Worm (Caenorhabditis elegans) whole organism, L4 larva: ENCODE data around the gene ugt-38.

Source experiments
- F49E8.2 ChIP-seq: sonication (generic microtip); optimal IDR thresholded peaks from 2 replicates; lab custom pipeline; 2016; ENCODE audit warnings: missing compliant biosample characterization, mild to moderate bottlenecking, missing genetic modification characterization, borderline replicate concordance
- Y48G9A.11 ChIP-seq: fragments of 200-800 bp; sonication (Bioruptor generic); IDR thresholded peaks from 2 replicates; pipeline ENCODE4 v1.3.6; 2022; ENCODE audit warnings: missing genetic modification reagents, missing genetic modification characterization, missing compliant biosample characterization
- ZK546.5 ChIP-seq, 2 experiments: sonication (generic microtip); optimal IDR thresholded peaks; 2 replicates each; lab custom pipeline; 2017; ENCODE audit warnings: missing biosample characterization in 2 of 2, missing genetic modification characterization in 2 of 2
- ceh-62 ChIP-seq: sonication (generic microtip); optimal IDR thresholded peaks from 2 replicates; lab custom pipeline; 2017; ENCODE audit warnings: missing biosample characterization, missing genetic modification characterization
- daf-16 ChIP-seq, 3 experiments: sonication (generic microtip); optimal IDR thresholded peaks; 2 replicates each; lab custom pipeline; 2016 to 2017; ENCODE audit warnings: missing genetic modification characterization in 3 of 3, missing genetic modification reagents in 3 of 3, mild to moderate bottlenecking in 2 of 3, missing compliant biosample characterization in 2 of 3, missing biosample characterization in 1 of 3, moderate library complexity in 1 of 3
- dve-1 ChIP-seq: sonication (generic microtip); optimal IDR thresholded peaks from 2 replicates; lab custom pipeline; 2017; ENCODE audit warnings: antibody characterized with exemption, mild to moderate bottlenecking, missing genetic modification characterization, missing compliant biosample characterization; ENCODE audit not compliant: insufficient read depth
- egl-43 ChIP-seq: fragments of 200-800 bp; sonication (Bioruptor generic); IDR thresholded peaks from 2 replicates; pipeline ENCODE4 v1.3.6; 2022; ENCODE audit warnings: missing genetic modification reagents, missing genetic modification characterization, missing compliant biosample characterization
- hlh-11 ChIP-seq: fragments of 200-800 bp; sonication (Bioruptor generic); optimal IDR thresholded peaks from 2 replicates; lab custom pipeline; 2018; ENCODE audit warnings: mild to moderate bottlenecking, missing genetic modification characterization, missing compliant biosample characterization
- lim-7 ChIP-seq: fragments of 200-800 bp; sonication (Bioruptor generic); IDR thresholded peaks from 2 replicates; pipeline ENCODE4 v1.3.6; 2022; ENCODE audit warnings: missing genetic modification characterization, missing compliant biosample characterization
- madf-9 ChIP-seq: fragments of 200-800 bp; sonication (Bioruptor generic); conservative IDR thresholded peaks from 2 replicates; pipeline ENCODE4 v1.3.6; 2022; ENCODE audit warnings: missing genetic modification reagents, missing genetic modification characterization, missing compliant biosample characterization
- nhr-11 ChIP-seq: fragments of 150-350 bp; optimal IDR thresholded peaks from 2 replicates; lab custom pipeline; 2014; ENCODE audit warnings: missing biosample characterization, missing genetic modification characterization
- nhr-28 ChIP-seq: fragments of 150-350 bp; optimal IDR thresholded peaks from 2 replicates; lab custom pipeline; 2014; ENCODE audit warnings: missing biosample characterization, missing genetic modification characterization
- pha-4 ChIP-seq, 2 experiments: fragments of 150-350 bp in 1 of 2; fragments of 200-800 bp in 1 of 2; sonication (Bioruptor generic) in 1 of 2; IDR thresholded peaks in 1 of 2; optimal IDR thresholded peaks in 1 of 2; 2 replicates each; pipeline versions ENCODE4 v1.3.6 to Lab custom; 2014 to 2022; ENCODE audit warnings: missing genetic modification characterization in 2 of 2, missing genetic modification reagents in 2 of 2, missing biosample characterization in 1 of 2, missing compliant biosample characterization in 1 of 2
- php-3 ChIP-seq: fragments of 200-800 bp; sonication (Bioruptor generic); IDR thresholded peaks from 2 replicates; pipeline ENCODE4 v1.3.6; 2022; ENCODE audit warnings: missing genetic modification reagents, missing genetic modification characterization, missing compliant biosample characterization
- unc-62 ChIP-seq, 3 experiments: fragments of 150-350 bp in 1 of 3; sonication (generic microtip); optimal IDR thresholded peaks in 2 of 3; peaks in 1 of 3; 1 replicate in 1 of 3; 2 replicates in 2 of 3; lab custom pipeline; 2014 to 2017; ENCODE audit warnings: missing biosample characterization in 3 of 3, missing genetic modification characterization in 3 of 3, missing genetic modification reagents in 3 of 3, missing genotype in 1 of 3
- zfp-2 ChIP-seq: sonication (generic microtip); optimal IDR thresholded peaks from 2 replicates; lab custom pipeline; 2016; ENCODE audit warnings: mild to moderate bottlenecking, missing genetic modification characterization, missing compliant biosample characterization
- zip-11 ChIP-seq: fragments of 200-800 bp; sonication (Bioruptor generic); IDR thresholded peaks from 2 replicates; pipeline ENCODE4 v1.3.6; 2022; ENCODE audit warnings: missing genetic modification characterization, missing compliant biosample characterization

The ugt-38 gene

DNA sequence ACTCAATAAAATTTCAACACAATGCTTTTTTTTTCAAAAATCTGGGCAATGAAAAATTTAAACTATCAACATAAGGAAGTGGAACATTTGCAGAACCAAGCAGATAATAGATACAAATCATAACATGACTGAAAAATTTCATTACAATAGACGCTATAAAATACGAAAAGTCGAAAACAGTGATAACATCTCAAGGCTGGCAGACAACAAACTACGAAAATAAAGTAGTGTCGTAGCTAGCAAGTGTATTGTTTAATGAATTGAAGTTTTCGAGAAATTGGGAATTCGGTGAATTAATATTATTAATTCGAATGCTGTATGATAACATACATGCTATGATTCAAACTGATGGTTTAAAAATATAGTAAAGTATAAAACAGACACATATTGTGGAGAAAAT, 50.5 kb downstream of the ugt-38 start:
- TF ChIP-seq unc-62 (GFP tag; optimal IDR thresholded peaks at IDR 0.05 in 1 of 2; lab: Kevin White, UChicago), result peak in 1 of 2 experiments; percentile 39
- no peak for TF ChIP-seq unc-62 (tag; optimal IDR thresholded peaks at IDR 0.05; lab: Kevin White, UChicago)
- no peak for TF ChIP-seq nhr-11
- TF ChIP-seq nhr-28, result peak; percentile 92
- no peak for TF ChIP-seq Y48G9A.11 (GFP tag; lab: Robert Waterston, UW)
- TF ChIP-seq zfp-2 (tag; lab: Kevin White, UChicago), result no peak
- TF ChIP-seq zip-11 (GFP tag; lab: Robert Waterston, UW), result no peak
- no peak for TF ChIP-seq egl-43 (GFP tag; lab: Robert Waterston, UW)
- TF ChIP-seq lim-7 (GFP tag; lab: Robert Waterston, UW), result no peak
- TF ChIP-seq F49E8.2 (tag; lab: Kevin White, UChicago), result no peak
- TF ChIP-seq ceh-62, result no peak

- no peak for TF ChIP-seq hlh-11 (tag; lab: Kevin White, UChicago)
- TF ChIP-seq ZK546.5 (tag; optimal IDR thresholded peaks at IDR 0.05; lab: Kevin White, UChicago), result no peak
- TF ChIP-seq pha-4 (GFP tag; IDR thresholded peaks at IDR 0.05; lab: Robert Waterston, UW), result no peak
- peak; percentile 3 for TF ChIP-seq pha-4 (tag; optimal IDR thresholded peaks at IDR 0.05; lab: Kevin White, UChicago)
- peak; percentile 24 for TF ChIP-seq dve-1 (tag; lab: Kevin White, UChicago)
- 0 out of 2 replicates have a peak, but pooled peaks have one; percentile 21 for TF ChIP-seq php-3 (GFP tag; lab: Robert Waterston, UW)
- no peak for TF ChIP-seq madf-9 (GFP tag; lab: Robert Waterston, UW)
- TF ChIP-seq nhr-28, result peak; percentile 64
- TF ChIP-seq daf-16 (GFP tag; optimal IDR thresholded peaks at IDR 0.05; lab: Kevin White, UChicago), result no peak
- TF ChIP-seq daf-16 (tag; optimal IDR thresholded peaks at IDR 0.05; lab: Kevin White, UChicago), result peak; percentile 88
Measured at ce11 chrV:7096129-7096730, 51.0 kb downstream of the ugt-38 start.
